Fruit fly (Drosophila melanogaster) whole organism, embryonic: ENCODE measurements around the gene Syx5.
A peak's percentile ranks its signal among the peaks of the same experiment; 100 is the strongest.

ENCODE experiments used
- Antp ChIP-seq: fragments of 200-800 bp; sonication (Bioruptor generic); optimal IDR thresholded peaks from 3 replicates; lab custom pipeline; 2016; ENCODE audit warnings: missing biosample characterization, missing genetic modification characterization
- CG1233 ChIP-seq: fragments of 200-800 bp; sonication (Bioruptor generic); optimal IDR thresholded peaks from 4 replicates; lab custom pipeline; 2018; ENCODE audit warnings: missing biosample characterization, mild to moderate bottlenecking, missing genetic modification characterization
- CG12659 ChIP-seq: fragments of 200-800 bp; sonication (Bioruptor generic); optimal IDR thresholded peaks from 3 replicates; lab custom pipeline; 2017; ENCODE audit warnings: mild to moderate bottlenecking, missing biosample characterization, missing genetic modification reagents, missing genetic modification characterization
- CG12744 ChIP-seq: fragments of 200-800 bp; sonication (Bioruptor generic); optimal IDR thresholded peaks from 2 replicates; lab custom pipeline; 2016; ENCODE audit warnings: missing biosample characterization, missing genetic modification characterization
- CG14014 ChIP-seq: fragments of 200-800 bp; sonication (Bioruptor generic); IDR thresholded peaks from 2 replicates; pipeline ENCODE4 v1.3.6; 2022; ENCODE audit warnings: missing biosample characterization, missing genetic modification characterization
- CG14860 ChIP-seq: fragments of 200-800 bp; sonication (Bioruptor generic); IDR thresholded peaks from 3 replicates; pipeline ENCODE4 v1.3.6; 2022; ENCODE audit warnings: missing biosample characterization, missing genetic modification characterization; ENCODE audit not compliant: partially characterized antibody
- CG14965 ChIP-seq: fragments of 200-800 bp; sonication (Bioruptor generic); optimal IDR thresholded peaks from 2 replicates; lab custom pipeline; 2016; ENCODE audit warnings: missing biosample characterization, missing genetic modification characterization, borderline replicate concordance
- CG16863 ChIP-seq: fragments of 200-800 bp; sonication (Bioruptor generic); optimal IDR thresholded peaks from 3 replicates; lab custom pipeline; 2016; ENCODE audit warnings: missing biosample characterization, missing genetic modification characterization
- CG17912 ChIP-seq: fragments of 200-800 bp; sonication (Bioruptor generic); optimal IDR thresholded peaks from 2 replicates; lab custom pipeline; 2018; ENCODE audit warnings: missing biosample characterization, mild to moderate bottlenecking, missing genetic modification characterization
- CG1832 ChIP-seq: fragments of 200-800 bp; sonication (Bioruptor generic); optimal IDR thresholded peaks from 2 replicates; lab custom pipeline; 2017; ENCODE audit warnings: missing biosample characterization, mild to moderate bottlenecking, missing genetic modification characterization, inconsistent platforms
- CG2875 ChIP-seq: fragments of 200-800 bp; sonication (Bioruptor generic); optimal IDR thresholded peaks from 2 replicates; lab custom pipeline; 2017; ENCODE audit warnings: missing biosample characterization, mild to moderate bottlenecking, missing genetic modification characterization, missing genetic modification reagents
- CG2889 ChIP-seq: fragments of 200-800 bp; sonication (Bioruptor generic); IDR thresholded peaks from 3 replicates; pipeline ENCODE4 v1.3.6; 2022; ENCODE audit warnings: missing biosample characterization, missing genetic modification characterization
- CG3163 ChIP-seq: fragments of 200-800 bp; sonication (Bioruptor generic); optimal IDR thresholded peaks from 3 replicates; lab custom pipeline; 2016; ENCODE audit warnings: missing biosample characterization, missing genetic modification characterization
- CG3838 ChIP-seq: fragments of 200-800 bp; sonication (Bioruptor generic); optimal IDR thresholded peaks from 3 replicates; lab custom pipeline; 2016; ENCODE audit warnings: missing biosample characterization, missing genetic modification characterization
- CG4617 ChIP-seq: fragments of 200-800 bp; sonication (Bioruptor generic); optimal IDR thresholded peaks from 3 replicates; lab custom pipeline; 2016; ENCODE audit warnings: missing biosample characterization, missing genetic modification characterization, borderline replicate concordance
- CG4730 ChIP-seq: fragments of 200-800 bp; sonication (Bioruptor generic); IDR thresholded peaks from 2 replicates; pipeline ENCODE4 v1.3.6; 2022; ENCODE audit warnings: missing biosample characterization, missing genetic modification characterization
- CG6813 ChIP-seq: fragments of 200-800 bp; sonication (Bioruptor generic); optimal IDR thresholded peaks from 2 replicates; lab custom pipeline; 2017; ENCODE audit warnings: missing biosample characterization, missing genetic modification characterization, mild to moderate bottlenecking, moderate library complexity, missing genetic modification reagents
- CG8281 ChIP-seq: fragments of 200-800 bp; sonication (Bioruptor generic); optimal IDR thresholded peaks from 2 replicates; lab custom pipeline; 2018; ENCODE audit warnings: missing biosample characterization, mild to moderate bottlenecking, missing genetic modification characterization, moderate library complexity
- CG8359 ChIP-seq: fragments of 200-800 bp; sonication (Bioruptor generic); optimal IDR thresholded peaks from 2 replicates; lab custom pipeline; 2017; ENCODE audit warnings: missing biosample characterization, mild to moderate bottlenecking, missing genetic modification characterization, borderline replicate concordance
- CG8924 ChIP-seq: fragments of 200-800 bp; optimal IDR thresholded peaks from 3 replicates; lab custom pipeline; 2019; ENCODE audit warnings: missing biosample characterization, mild to moderate bottlenecking, missing genetic modification characterization, moderate library complexity
- CG9727 ChIP-seq: fragments of 200-800 bp; sonication (Bioruptor generic); optimal IDR thresholded peaks from 3 replicates; lab custom pipeline; 2017; ENCODE audit warnings: missing biosample characterization, mild to moderate bottlenecking, missing genetic modification characterization
- CkIIα-i1 ChIP-seq: fragments of 200-800 bp; sonication (Bioruptor generic); IDR thresholded peaks from 2 replicates; pipeline ENCODE4 v1.3.6; 2022; ENCODE audit warnings: missing biosample characterization, missing genetic modification characterization
- Dfd ChIP-seq, 2 experiments: fragments of >200 bp; optimal IDR thresholded peaks; 2 replicates each; lab custom pipeline; 2017; ENCODE audit warnings: missing biosample characterization in 2 of 2, missing genetic modification characterization in 2 of 2
- E2f2 ChIP-seq: fragments of 200-800 bp; sonication (Bioruptor generic); IDR thresholded peaks from 2 replicates; pipeline ENCODE4 v1.3.6; 2022; ENCODE audit warnings: missing biosample characterization, missing genetic modification characterization
- Ets65A ChIP-seq: fragments of 200-800 bp; sonication (Bioruptor generic); peaks from one replicate; lab custom pipeline; 2016; ENCODE audit warnings: missing biosample characterization, missing genetic modification characterization
- Fer1 ChIP-seq: fragments of 200-800 bp; sonication (Bioruptor generic); optimal IDR thresholded peaks from 2 replicates; lab custom pipeline; 2017; ENCODE audit warnings: missing biosample characterization, mild to moderate bottlenecking, missing genetic modification characterization
- HLH4C ChIP-seq: fragments of 200-800 bp; sonication (Bioruptor generic); IDR thresholded peaks from 3 replicates; pipeline ENCODE4 v1.3.6; 2022; ENCODE audit warnings: missing biosample characterization, missing genetic modification characterization; ENCODE audit not compliant: partially characterized antibody
- Hand ChIP-seq: fragments of 200-800 bp; sonication (Bioruptor generic); optimal IDR thresholded peaks from 2 replicates; lab custom pipeline; 2017; ENCODE audit warnings: mild to moderate bottlenecking, missing biosample characterization, missing genetic modification reagents, missing genetic modification characterization
- HmgZ ChIP-seq: fragments of 200-800 bp; sonication (Bioruptor generic); optimal IDR thresholded peaks from 2 replicates; lab custom pipeline; 2018; ENCODE audit warnings: missing biosample characterization, mild to moderate bottlenecking, missing genetic modification characterization
- Hmx ChIP-seq: fragments of 200-800 bp; sonication (Bioruptor generic); optimal IDR thresholded peaks from 2 replicates; lab custom pipeline; 2016; ENCODE audit warnings: missing biosample characterization, missing genetic modification characterization
- Oaz ChIP-seq: fragments of 200-800 bp; sonication (Bioruptor generic); IDR thresholded peaks from 2 replicates; pipeline ENCODE4 v1.3.6; 2022; ENCODE audit warnings: missing biosample characterization, missing genetic modification characterization
- PHDP ChIP-seq: fragments of 200-800 bp; sonication (Bioruptor generic); optimal IDR thresholded peaks from 3 replicates; lab custom pipeline; 2018; ENCODE audit warnings: missing biosample characterization, mild to moderate bottlenecking, missing genetic modification characterization, moderate library complexity
- Stat92E ChIP-seq, 3 experiments: fragments of >200 bp in 2 of 3; fragments of 200-800 bp in 1 of 3; sonication (Bioruptor generic) in 1 of 3; optimal IDR thresholded peaks; 2 replicates each; lab custom pipeline; 2017 to 2019; ENCODE audit warnings: missing biosample characterization in 3 of 3, missing genetic modification characterization in 3 of 3, mild to moderate bottlenecking in 1 of 3, moderate library complexity in 1 of 3
- ara ChIP-seq: fragments of 200-800 bp; sonication (Bioruptor generic); IDR thresholded peaks from 2 replicates; pipeline ENCODE4 v1.3.6; 2022; ENCODE audit warnings: missing biosample characterization, missing genetic modification characterization
- br ChIP-seq: fragments of >200 bp; optimal IDR thresholded peaks from 2 replicates; lab custom pipeline; 2017
- crp ChIP-seq, 2 experiments: fragments of 200-800 bp; sonication (Bioruptor generic); optimal IDR thresholded peaks; 2 replicates in 1 of 2; 3 replicates in 1 of 2; lab custom pipeline; 2017; ENCODE audit warnings: missing biosample characterization in 2 of 2, missing genetic modification characterization in 2 of 2, mild to moderate bottlenecking in 1 of 2, moderate library complexity in 1 of 2
- dmrt99B ChIP-seq: fragments of 200-800 bp; sonication (Bioruptor generic); optimal IDR thresholded peaks from 2 replicates; lab custom pipeline; 2018; ENCODE audit warnings: missing biosample characterization, mild to moderate bottlenecking, missing genetic modification characterization, moderate library complexity
- gcm2 ChIP-seq: fragments of 200-800 bp; sonication (Bioruptor generic); optimal IDR thresholded peaks from 2 replicates; lab custom pipeline; 2016; ENCODE audit warnings: missing biosample characterization, missing genetic modification characterization
- gt ChIP-seq: fragments of 200-800 bp; sonication (Bioruptor generic); IDR thresholded peaks from 2 replicates; pipeline ENCODE4 v1.3.6; 2022; ENCODE audit warnings: missing biosample characterization, missing genetic modification characterization
- hb ChIP-seq: fragments of 200-800 bp; sonication (Bioruptor generic); IDR thresholded peaks from 3 replicates; pipeline ENCODE4 v1.3.6; 2022; ENCODE audit warnings: missing biosample characterization, missing genetic modification characterization; ENCODE audit not compliant: partially characterized antibody
- lilli ChIP-seq: fragments of 200-800 bp; sonication (Bioruptor generic); optimal IDR thresholded peaks from 3 replicates; lab custom pipeline; 2016; ENCODE audit warnings: missing biosample characterization, missing genetic modification characterization
- lmd ChIP-seq: fragments of 200-800 bp; sonication (Bioruptor generic); IDR thresholded peaks from 2 replicates; pipeline ENCODE4 v1.3.6; 2022; ENCODE audit warnings: missing biosample characterization, missing genetic modification characterization
- mam ChIP-seq: fragments of 200-800 bp; sonication (Bioruptor generic); optimal IDR thresholded peaks from 3 replicates; lab custom pipeline; 2016; ENCODE audit warnings: missing biosample characterization, missing genetic modification characterization
- otp ChIP-seq: fragments of 200-800 bp; sonication (Bioruptor generic); IDR thresholded peaks from 3 replicates; pipeline ENCODE4, ENCODE4 v1.3.6; 2022; ENCODE audit warnings: missing biosample characterization, missing genetic modification characterization
- sens-2 ChIP-seq: fragments of 200-800 bp; sonication (Bioruptor generic); IDR thresholded peaks from 2 replicates; pipeline ENCODE4 v1.3.6; 2022; ENCODE audit warnings: missing biosample characterization, missing genetic modification characterization
- sim ChIP-seq: fragments of 200-800 bp; sonication (Bioruptor generic); IDR thresholded peaks from 2 replicates; pipeline ENCODE4 v1.3.6; 2022; ENCODE audit warnings: missing biosample characterization, missing genetic modification characterization
- sob ChIP-seq: fragments of 200-800 bp; sonication (Bioruptor generic); IDR thresholded peaks from 2 replicates; pipeline ENCODE4 v1.3.6; 2022; ENCODE audit warnings: missing biosample characterization, missing genetic modification characterization
- sqz ChIP-seq: fragments of 200-800 bp; sonication (Bioruptor generic); optimal IDR thresholded peaks from 3 replicates; lab custom pipeline; 2018; ENCODE audit warnings: missing biosample characterization, mild to moderate bottlenecking, missing genetic modification characterization
- tx ChIP-seq: fragments of 200-800 bp; sonication (Bioruptor generic); optimal IDR thresholded peaks from 2 replicates; lab custom pipeline; 2016; ENCODE audit warnings: missing biosample characterization, missing genetic modification characterization
- unpg ChIP-seq: fragments of 200-800 bp; sonication (Bioruptor generic); optimal IDR thresholded peaks from 3 replicates; lab custom pipeline; 2018; ENCODE audit warnings: missing biosample characterization, mild to moderate bottlenecking, missing genetic modification characterization, moderate library complexity

Syx5 gene

DNA sequence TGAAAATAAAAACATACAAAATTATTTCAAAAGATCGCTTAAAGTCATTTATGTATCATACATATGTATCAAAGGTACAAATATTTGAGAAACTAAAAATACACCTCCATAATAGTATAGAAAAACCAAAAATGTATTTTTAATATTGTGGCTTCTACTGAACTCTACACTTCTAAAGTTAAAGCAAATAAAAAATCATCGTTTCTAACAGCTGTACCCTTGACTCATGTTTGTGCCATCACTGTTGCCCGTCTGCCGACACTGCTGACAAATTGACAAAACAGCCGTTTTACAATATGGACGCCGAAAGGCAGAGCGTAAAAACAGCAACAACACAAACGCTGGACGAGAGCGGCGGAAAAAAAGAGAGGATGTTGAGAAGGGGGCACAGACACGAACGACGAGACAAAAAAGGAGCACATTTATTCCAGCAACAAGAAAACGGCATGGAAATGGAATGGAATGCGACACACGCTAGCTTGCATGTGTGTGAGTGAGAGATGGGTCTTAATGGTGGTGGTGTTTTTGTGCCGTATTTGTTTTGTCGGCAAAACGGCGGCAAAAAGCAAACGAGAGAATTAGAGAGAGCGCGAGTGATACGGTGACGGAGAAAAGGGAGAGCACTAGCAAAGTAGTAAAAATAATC lies 20.7 kb upstream of the Syx5 start (continued):
- TF ChIP-seq sob (GFP tag; lab: Robert Waterston, UW) = no peak
- TF ChIP-seq hb (GFP tag; lab: Robert Waterston, UW) = no peak
- TF ChIP-seq CG3163 = peak; percentile 65
- TF ChIP-seq CG14014 (GFP tag; lab: Robert Waterston, UW) = no peak
- no peak for TF ChIP-seq sim (GFP tag; lab: Robert Waterston, UW)
- peak; percentile 86 for TF ChIP-seq lilli (GFP tag; lab: Kevin White, UChicago)
- TF ChIP-seq gt = no peak
- TF ChIP-seq CG4730 (GFP tag; lab: Robert Waterston, UW) = no peak
- TF ChIP-seq sens-2 (GFP tag; lab: Robert Waterston, UW) = no peak
- TF ChIP-seq CG6813 (GFP tag; lab: Kevin White, UChicago) = peak; percentile 61
- TF ChIP-seq CG8924 (tag; lab: Kevin White, UChicago) = peak; percentile 87
- TF ChIP-seq E2f2 (GFP tag; lab: Robert Waterston, UW) = no peak
- peak; percentile 86 for TF ChIP-seq CG9727 (GFP tag; lab: Kevin White, UChicago)
- peak; percentile 63 for TF ChIP-seq Hand (GFP tag; lab: Kevin White, UChicago)
- TF ChIP-seq mam (GFP tag; lab: Kevin White, UChicago) = peak; percentile 83
- peak; percentile 92 for TF ChIP-seq Ets65A
- TF ChIP-seq sqz (GFP tag; lab: Kevin White, UChicago) = peak; percentile 78
- peak; percentile 82 for TF ChIP-seq tx (GFP tag; lab: Kevin White, UChicago)
- TF ChIP-seq CG2889 (GFP tag; lab: Robert Waterston, UW) = no peak
- TF ChIP-seq lmd (GFP tag; lab: Robert Waterston, UW) = no peak
- peak; percentile 73 for TF ChIP-seq CG16863
- TF ChIP-seq CkIIα-i1 = no peak
- no peak for TF ChIP-seq ara
- peak; percentile 2 for TF ChIP-seq CG4617 (GFP tag; lab: Kevin White, UChicago)
- TF ChIP-seq br (lab: Kevin White, UChicago) = no peak
- TF ChIP-seq CG8359 (GFP tag; lab: Kevin White, UChicago) = peak; percentile 77
- no peak for TF ChIP-seq CG14965 (GFP tag; lab: Kevin White, UChicago)
- peak; percentile 88 for TF ChIP-seq PHDP (tag; lab: Kevin White, UChicago)
- TF ChIP-seq Oaz (GFP tag; lab: Robert Waterston, UW) = no peak
- peak; percentile 1 to 73 for TF ChIP-seq crp (GFP tag; optimal IDR thresholded peaks at IDR 0.05; lab: Kevin White, UChicago)
- peak; percentile 63 for TF ChIP-seq gcm2 (GFP tag; lab: Kevin White, UChicago)
- TF ChIP-seq CG14860 (GFP tag; lab: Robert Waterston, UW) = no peak
- no peak for TF ChIP-seq Stat92E (GFP tag; optimal IDR thresholded peaks at IDR 0.05; lab: Kevin White, UChicago)
- peak; percentile 85 for TF ChIP-seq dmrt99B (tag; lab: Kevin White, UChicago)
- peak; percentile 88 for TF ChIP-seq CG12659 (GFP tag; lab: Kevin White, UChicago)
- peak; percentile 40 for TF ChIP-seq CG17912 (GFP tag; lab: Kevin White, UChicago)
- peak; percentile 94 for TF ChIP-seq CG8281 (tag; lab: Kevin White, UChicago)
- peak; percentile 78 for TF ChIP-seq CG1233
- peak; percentile 77 for TF ChIP-seq CG3838 (GFP tag; lab: Kevin White, UChicago)
- TF ChIP-seq unpg (GFP tag; lab: Kevin White, UChicago) = peak; percentile 89
- no peak for TF ChIP-seq otp (GFP tag; lab: Robert Waterston, UW)
- peak; percentile 86 for TF ChIP-seq Fer1 (GFP tag; lab: Kevin White, UChicago)
- TF ChIP-seq CG12744 (GFP tag; lab: Kevin White, UChicago) = peak; percentile 89
- peak; percentile 59 for TF ChIP-seq CG2875
- TF ChIP-seq Dfd (GFP tag; optimal IDR thresholded peaks at IDR 0.05; lab: Kevin White, UChicago) = no peak
- no peak for TF ChIP-seq CG1832 (GFP tag; lab: Kevin White, UChicago)
- TF ChIP-seq HmgZ (tag; lab: Kevin White, UChicago) = peak; percentile 59
- TF ChIP-seq Hmx (GFP tag; lab: Kevin White, UChicago) = peak; percentile 41
- peak; percentile 67 for TF ChIP-seq Antp (GFP tag; lab: Kevin White, UChicago)
- TF ChIP-seq HLH4C (GFP tag; lab: Robert Waterston, UW) = no peak
